Worm (Caenorhabditis elegans) whole organism, L4/young adult: ENCODE measurements around the gene K06H7.8.

Experiments
- W03F9.2 ChIP-seq: fragments of 150-350 bp; optimal IDR thresholded peaks from 2 replicates; lab custom pipeline; 2014; ENCODE audit warnings: missing biosample characterization, missing genetic modification characterization
- dao-5 ChIP-seq: sonication (generic microtip); optimal IDR thresholded peaks from 2 replicates; lab custom pipeline; 2016; ENCODE audit warnings: missing genotype, missing genetic modification characterization, moderate library complexity, missing compliant biosample characterization
- him-1 ChIP-seq: sonication (generic microtip); optimal IDR thresholded peaks from 2 replicates; lab custom pipeline; 2016; ENCODE audit warnings: missing genotype, missing genetic modification reagents, missing genetic modification characterization, missing compliant biosample characterization

Gene K06H7.8

DNA sequence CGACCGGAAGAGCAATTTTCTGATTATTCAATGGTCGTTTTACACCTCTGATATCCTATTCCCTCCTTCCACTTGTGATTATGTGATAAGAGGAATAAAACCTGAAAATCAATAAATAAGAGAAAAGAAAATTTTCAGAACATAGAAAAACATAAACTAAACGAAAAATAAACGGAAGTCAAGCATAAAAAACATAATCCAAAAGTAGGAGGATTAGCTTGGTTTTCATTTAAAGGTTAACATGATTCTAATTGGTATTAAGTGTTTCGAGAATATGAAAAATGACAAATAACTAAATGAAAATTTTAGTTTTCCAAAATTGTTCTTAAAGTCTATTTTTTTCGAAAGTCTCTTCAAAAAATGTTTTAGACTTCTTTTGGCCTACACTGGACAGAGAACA is 23.1 kb upstream of the K06H7.8 start, which contains the start of gene gei-8:
Gene gei-8 (minus strand): TSS at position 101 of the 400 bp plus-strand sequence.
- no peak for TF ChIP-seq W03F9.2 (tag; lab: Kevin White, UChicago)

DNA sequence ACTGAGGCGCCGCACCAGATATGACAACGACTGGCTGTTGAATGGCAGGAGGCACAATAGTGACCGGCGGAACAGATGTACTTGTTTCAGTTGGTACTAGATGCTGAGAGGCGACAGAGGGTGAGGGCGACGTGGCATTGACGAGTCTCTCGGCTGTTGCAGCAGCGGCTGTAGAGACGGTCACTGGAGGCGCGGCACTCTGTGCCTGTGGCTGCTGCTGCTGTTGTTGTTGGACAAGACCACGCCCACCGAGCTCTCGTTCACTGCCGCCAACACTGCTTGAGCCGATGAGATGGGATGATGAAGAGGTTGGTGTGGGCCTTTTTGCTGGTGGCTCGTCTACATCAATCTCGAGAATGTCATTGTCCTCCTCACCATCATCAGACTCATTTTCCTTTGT is 19.1 kb upstream of the K06H7.8 start:
- TF ChIP-seq dao-5 (tag; lab: Kevin White, UChicago) (no peak), him-1 (no peak)

DNA sequence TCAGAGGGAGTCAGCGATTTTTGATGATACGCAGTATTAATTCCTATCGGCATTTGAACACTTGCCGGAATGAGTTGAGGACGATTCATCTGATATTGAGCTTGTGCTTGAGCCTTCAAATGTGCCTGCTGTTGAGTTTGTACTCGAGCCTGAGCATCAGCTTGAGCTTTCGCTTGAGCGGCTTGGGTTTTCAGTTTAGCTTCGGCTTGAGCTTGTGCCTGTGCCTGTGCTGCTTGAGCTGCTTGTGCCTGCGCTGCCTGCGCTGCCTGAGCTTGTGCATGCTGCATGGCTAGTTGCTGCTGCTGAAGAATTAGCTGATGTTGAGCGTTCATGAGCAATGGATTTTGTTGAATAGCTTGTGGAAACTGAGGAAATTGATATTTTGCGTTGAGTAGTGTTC is 17.9 kb upstream of the K06H7.8 start:
- no peak for TF ChIP-seq him-1
- no peak for TF ChIP-seq dao-5 (tag; lab: Kevin White, UChicago)
- no peak for TF ChIP-seq W03F9.2 (tag; lab: Kevin White, UChicago)

DNA sequence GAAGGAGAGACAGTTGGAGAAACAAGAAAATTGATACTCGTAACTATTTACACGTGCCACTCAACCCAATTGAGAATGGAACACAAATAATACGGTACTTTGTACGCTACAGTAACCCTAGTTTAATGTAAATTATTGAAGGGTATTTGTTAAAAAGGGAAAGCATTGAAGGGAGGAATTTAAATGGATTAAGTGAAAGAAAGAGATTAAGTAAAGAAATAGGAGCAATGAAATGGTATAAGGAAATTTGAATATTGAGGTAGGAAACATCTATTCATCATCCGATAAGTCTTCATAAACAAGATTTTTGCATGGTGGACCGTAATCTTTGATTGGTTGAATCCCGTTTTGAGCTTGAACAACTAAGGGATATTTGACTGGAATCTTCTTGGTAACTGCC is 13.3 kb upstream of the K06H7.8 start:
- no peak for TF ChIP-seq him-1
- no peak for TF ChIP-seq W03F9.2 (tag; lab: Kevin White, UChicago)
- TF ChIP-seq dao-5 (tag; lab: Kevin White, UChicago): no peak

DNA sequence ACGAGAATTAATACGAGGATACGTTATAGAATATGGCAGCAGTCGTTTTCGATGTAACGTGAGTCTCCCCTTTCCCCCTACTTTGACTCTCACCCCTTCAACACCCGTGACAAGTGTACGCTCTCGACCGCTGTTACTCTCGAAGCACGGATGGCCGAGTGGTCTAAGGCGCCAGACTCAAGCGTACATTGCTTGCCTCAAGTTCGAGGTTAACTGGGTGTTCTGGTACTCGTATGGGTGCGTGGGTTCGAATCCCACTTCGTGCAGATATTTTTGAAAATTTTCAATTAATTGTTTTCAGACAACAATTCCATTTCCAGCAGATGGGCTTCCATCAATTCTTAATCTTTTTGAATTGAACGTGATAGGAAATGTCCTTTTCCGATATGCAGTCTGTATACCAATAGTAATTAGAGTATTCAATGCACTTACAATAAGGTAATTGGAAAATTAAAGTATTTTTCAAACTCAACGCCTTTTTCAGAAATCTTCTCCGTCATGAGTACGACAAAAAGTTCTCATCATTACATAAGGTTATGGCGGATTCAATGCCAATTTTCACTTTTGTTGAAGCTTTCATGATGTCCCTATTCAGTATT is 11.5 kb upstream of the K06H7.8 start:
- peak; percentile 73 for TF ChIP-seq him-1
- no peak for TF ChIP-seq W03F9.2 (tag; lab: Kevin White, UChicago)
- TF ChIP-seq dao-5 (tag; lab: Kevin White, UChicago): peak; percentile 83

DNA sequence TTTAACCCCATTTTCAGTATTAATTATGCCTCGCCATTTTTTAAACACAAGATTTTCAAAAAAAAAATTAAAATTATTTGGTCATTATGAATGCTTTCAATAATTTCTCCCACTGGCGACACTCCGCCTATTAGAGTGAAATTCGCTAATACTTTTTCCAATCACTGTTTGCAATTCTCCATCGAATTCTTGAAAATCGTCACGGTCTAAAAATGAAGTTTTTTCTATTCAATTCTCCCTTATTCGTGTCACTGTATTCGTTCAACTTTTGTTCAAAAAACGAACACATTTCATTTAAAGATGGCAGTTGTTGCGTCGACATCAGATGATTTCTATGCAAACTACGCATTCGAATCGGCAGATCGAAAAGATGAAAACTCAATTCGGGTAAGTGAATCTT is 10.5 kb upstream of the K06H7.8 start, which contains the start of gene C14B9.3:
Gene C14B9.3 (plus strand): TSS at position 301 of the 400 bp plus-strand sequence.
- TF ChIP-seq him-1: no peak
- TF ChIP-seq W03F9.2 (tag; lab: Kevin White, UChicago): no peak
- no peak for TF ChIP-seq dao-5 (tag; lab: Kevin White, UChicago)

DNA sequence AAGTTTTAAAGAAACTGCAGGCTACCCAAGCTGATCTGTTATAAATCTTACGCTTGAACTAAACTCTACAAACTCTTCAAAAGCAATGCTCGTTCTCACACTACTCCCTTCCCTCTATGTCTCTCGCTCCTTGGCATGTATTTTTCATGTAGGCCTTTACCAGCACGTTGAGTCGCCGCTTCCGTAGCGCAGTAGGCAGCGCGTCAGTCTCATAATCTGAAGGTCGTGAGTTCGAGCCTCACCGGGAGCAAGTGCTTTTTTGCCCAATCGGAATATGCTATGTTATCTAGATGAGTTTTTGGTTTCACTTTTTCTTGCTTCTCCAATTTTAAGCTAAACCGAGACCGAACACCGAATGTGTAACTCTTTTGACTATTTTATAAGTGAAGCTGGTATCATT is 8.5 kb upstream of the K06H7.8 start:
- peak; percentile 41 for TF ChIP-seq him-1
- TF ChIP-seq dao-5 (tag; lab: Kevin White, UChicago): peak; percentile 41
- TF ChIP-seq W03F9.2 (tag; lab: Kevin White, UChicago): no peak

DNA sequence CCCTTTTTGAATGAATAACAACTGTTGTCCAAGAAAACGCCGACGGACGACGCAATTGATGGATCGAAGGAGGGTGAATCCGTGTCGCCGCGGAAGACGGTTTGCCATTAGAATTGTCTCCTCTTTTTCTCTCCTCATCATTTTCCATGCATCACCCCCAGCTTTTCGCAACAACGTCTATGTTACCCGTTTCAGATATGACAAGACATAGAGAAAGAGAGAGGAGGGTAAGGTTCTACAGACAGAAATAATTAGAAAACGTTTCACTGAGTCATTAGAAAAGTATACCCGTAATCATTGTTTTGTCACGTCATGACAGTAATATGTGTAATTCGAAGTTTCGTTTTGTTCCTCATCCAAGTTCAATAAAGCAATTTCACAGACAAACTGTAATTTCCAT is 7.8 kb upstream of the K06H7.8 start:
- TF ChIP-seq W03F9.2 (tag; lab: Kevin White, UChicago): no peak
- TF ChIP-seq him-1: no peak
- no peak for TF ChIP-seq dao-5 (tag; lab: Kevin White, UChicago)

DNA sequence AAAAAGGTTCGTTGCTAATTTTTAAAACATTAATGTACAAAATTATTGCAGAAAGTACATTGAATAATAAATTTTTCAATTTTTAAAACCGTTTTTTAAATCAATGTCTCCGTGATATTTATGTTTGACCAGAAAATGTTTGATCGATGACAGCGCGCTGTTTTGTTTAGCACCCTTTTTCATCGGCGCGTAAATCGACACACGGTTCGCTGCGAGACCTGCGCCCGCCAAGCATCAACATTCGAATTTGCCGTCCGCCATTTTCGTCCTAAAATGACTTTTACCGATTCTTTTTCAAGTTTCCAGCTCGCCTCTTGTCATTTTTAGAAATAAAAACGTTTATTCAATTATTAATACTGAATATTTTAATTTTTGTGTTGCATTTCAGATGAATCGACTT is 2.9 kb upstream of the K06H7.8 start, which contains the start of gene plk-1:
Gene plk-1 (plus strand): TSS at position 389 of the 400 bp plus-strand sequence.
- TF ChIP-seq him-1 (no peak), W03F9.2 (tag; lab: Kevin White, UChicago) (peak; percentile 6)

DNA sequence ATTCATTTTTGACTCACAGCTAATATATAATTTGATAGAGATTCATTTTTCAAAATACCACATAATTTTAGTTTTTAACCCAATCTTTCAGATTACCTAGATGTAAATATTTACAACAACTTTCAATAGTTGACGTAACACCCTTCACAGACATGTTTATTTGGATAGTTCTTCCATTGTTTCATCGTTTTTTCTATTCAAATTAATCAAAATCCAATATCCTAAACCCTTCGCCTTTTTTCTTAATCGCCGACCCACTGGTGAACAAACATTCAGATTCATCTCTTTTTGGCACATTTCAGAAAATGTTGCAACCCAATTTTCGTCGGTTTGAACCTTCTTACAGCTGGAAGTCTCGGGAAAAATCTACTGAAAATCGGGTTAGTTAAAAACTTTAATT is 1.0 kb upstream of the K06H7.8 start, which contains the start of gene K06H7.1:
Gene K06H7.1 (plus strand): TSS at position 301 of the 400 bp plus-strand sequence.
- no peak for TF ChIP-seq dao-5 (tag; lab: Kevin White, UChicago)
- TF ChIP-seq W03F9.2 (tag; lab: Kevin White, UChicago): no peak
- TF ChIP-seq him-1: no peak

DNA sequence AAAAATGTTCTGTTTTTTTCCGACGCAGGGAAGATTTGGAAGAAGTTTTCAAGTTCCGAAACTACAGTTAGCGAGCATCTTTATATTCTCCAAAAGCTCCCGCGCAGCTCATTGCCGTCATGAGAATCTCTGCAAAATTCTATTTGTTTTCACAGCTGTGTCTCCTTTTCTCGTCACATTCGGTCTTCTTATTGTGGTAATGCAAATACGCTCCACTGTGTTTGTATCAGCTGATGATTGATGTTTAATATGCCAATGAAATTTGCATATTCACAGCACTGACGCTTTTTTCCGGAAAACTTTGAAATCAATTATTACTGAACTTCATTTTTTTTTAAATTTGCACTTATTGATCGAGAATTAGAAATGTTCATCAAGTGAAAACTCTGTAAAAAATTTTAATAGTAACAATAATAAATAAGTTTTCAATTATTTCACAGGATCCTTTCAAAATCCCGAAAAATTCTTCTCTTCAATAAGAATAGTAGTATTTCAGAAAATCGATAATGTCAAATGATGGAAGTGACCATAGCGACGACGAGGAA is 4.9 kb downstream of the K06H7.8 start, which contains the start of gene K06H7.2:
Gene K06H7.2 (plus strand): TSS at position 495 of the 545 bp plus-strand sequence.
- no peak for TF ChIP-seq him-1
- TF ChIP-seq W03F9.2 (tag; lab: Kevin White, UChicago): peak; percentile 15
- TF ChIP-seq dao-5 (tag; lab: Kevin White, UChicago): no peak

DNA sequence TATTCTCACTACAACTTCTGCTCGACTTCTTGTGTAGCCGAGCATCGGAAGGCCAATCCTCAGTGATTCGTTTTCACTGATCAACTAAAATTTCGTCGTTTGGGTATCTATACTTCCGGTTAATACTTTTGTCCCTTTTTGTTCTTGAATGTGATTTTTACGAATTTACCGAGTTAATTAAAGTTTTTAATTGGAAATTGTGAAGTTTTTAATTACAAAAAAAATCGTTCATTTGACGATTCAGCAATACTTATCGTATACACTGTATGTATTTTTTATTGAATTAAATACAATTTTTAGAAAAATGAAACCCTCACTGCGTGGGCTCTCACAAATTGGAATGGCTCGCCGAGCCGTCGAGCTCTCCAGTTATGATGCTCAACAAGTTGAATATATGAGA is 6.6 kb downstream of the K06H7.8 start, which contains the start of gene idi-1:
Gene idi-1 (plus strand): TSS at position 301 of the 400 bp plus-strand sequence.
- TF ChIP-seq him-1: no peak
- no peak for TF ChIP-seq dao-5 (tag; lab: Kevin White, UChicago)
- no peak for TF ChIP-seq W03F9.2 (tag; lab: Kevin White, UChicago)

DNA sequence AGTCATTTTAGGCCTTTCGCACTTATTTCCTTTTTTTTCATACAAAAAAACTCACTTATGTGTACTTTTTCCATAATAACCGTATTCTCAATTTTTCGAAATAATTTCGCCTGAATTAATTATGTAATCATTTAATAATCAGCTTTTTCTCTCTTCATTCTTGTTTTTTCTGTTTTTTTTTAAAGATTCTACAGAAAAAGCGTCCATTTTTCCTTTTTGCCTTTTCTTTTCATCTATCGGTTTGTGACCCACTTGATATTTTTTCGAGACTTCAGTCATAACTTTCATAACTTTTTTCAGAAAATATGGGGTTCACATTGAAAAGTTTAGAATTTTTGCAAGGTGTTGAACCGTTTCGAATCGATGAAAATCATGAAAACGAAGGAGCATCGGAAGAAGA is 9.8 kb downstream of the K06H7.8 start, which contains the start of gene vms-1:
Gene vms-1 (plus strand): TSS at position 301 of the 400 bp plus-strand sequence.
- no peak for TF ChIP-seq dao-5 (tag; lab: Kevin White, UChicago)
- no peak for TF ChIP-seq him-1
- no peak for TF ChIP-seq W03F9.2 (tag; lab: Kevin White, UChicago)

DNA sequence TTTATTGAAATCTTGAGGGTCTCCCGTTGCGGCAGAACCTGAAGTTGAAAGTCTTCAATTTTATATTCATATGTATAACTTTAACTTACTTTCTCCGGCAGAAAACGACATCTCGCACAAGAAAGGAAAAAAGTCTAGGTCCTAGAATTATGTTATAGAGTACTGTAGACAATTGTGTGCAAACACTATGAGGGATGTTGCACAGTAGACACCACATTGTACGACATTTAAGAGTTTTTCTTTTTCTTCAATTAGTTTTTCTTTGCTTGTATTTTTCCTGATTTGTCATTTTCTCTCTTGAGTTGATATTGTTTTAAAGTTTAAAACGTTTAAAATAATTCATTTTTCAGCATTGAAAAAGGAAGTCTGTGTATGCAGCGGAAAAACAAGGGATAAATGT is 12.7 kb downstream of the K06H7.8 start, which contains the start of the genes K06H7.7 and grp-1:
Gene K06H7.7 (minus strand): TSS at position 121 of the 400 bp plus-strand sequence.
Gene grp-1 (plus strand): TSS at position 351 of the 400 bp plus-strand sequence.
- TF ChIP-seq W03F9.2 (tag; lab: Kevin White, UChicago) (peak; percentile 77), him-1 (no peak)
